Worm (Caenorhabditis elegans) whole organism, L1 larva: Measurements from ENCODE around the gene R09F10.8.

Experiments
- alr-1 ChIP-seq: fragments of 200-800 bp; sonication (Bioruptor generic); optimal IDR thresholded peaks from 2 replicates; lab custom pipeline; 2018; ENCODE audit warnings: borderline replicate concordance, mild to moderate bottlenecking, missing genetic modification characterization, missing compliant biosample characterization
- blmp-1 ChIP-seq: fragments of 150-350 bp; optimal IDR thresholded peaks from 2 replicates; lab custom pipeline; 2014; ENCODE audit warnings: missing biosample characterization, missing genetic modification characterization
- ces-1 ChIP-seq: fragments of 150-350 bp; optimal IDR thresholded peaks from 2 replicates; lab custom pipeline; 2014; ENCODE audit warnings: missing biosample characterization, missing genetic modification reagents, missing genetic modification characterization
- efl-1 ChIP-seq, 4 experiments: fragments of 150-350 bp; optimal IDR thresholded peaks in 3 of 4; peaks in 1 of 4; 1 replicate in 1 of 4; 2 replicates in 3 of 4; lab custom pipeline; 2014; ENCODE audit warnings: missing biosample characterization in 2 of 4, missing genetic modification characterization in 2 of 4, missing genetic modification reagents in 2 of 4
- elt-3 ChIP-seq, 6 experiments: fragments of 150-350 bp in 1 of 6; sonication (generic microtip); optimal IDR thresholded peaks; 2 replicates each; lab custom pipeline; 2017 to 2018; ENCODE audit warnings: missing biosample characterization in 6 of 6, missing genetic modification characterization in 6 of 6, inconsistent platforms in 1 of 6
- ets-5 ChIP-seq: fragments of 200-800 bp; sonication (Bioruptor generic); IDR thresholded peaks from 2 replicates; pipeline ENCODE4 v1.3.6; 2022; ENCODE audit warnings: missing genetic modification characterization, missing compliant biosample characterization
- fkh-10 ChIP-seq: sonication (generic microtip); optimal IDR thresholded peaks from 2 replicates; lab custom pipeline; 2017; ENCODE audit warnings: missing biosample characterization, missing genetic modification reagents, missing genetic modification characterization
- lsy-2 ChIP-seq, 2 experiments: fragments of 150-350 bp; optimal IDR thresholded peaks; 2 replicates each; lab custom pipeline; 2014; ENCODE audit warnings: missing biosample characterization in 2 of 2, missing genetic modification characterization in 2 of 2
- tbx-2 ChIP-seq: sonication (generic microtip); optimal IDR thresholded peaks from 2 replicates; lab custom pipeline; 2016; ENCODE audit warnings: missing genetic modification characterization, missing compliant biosample characterization
- unc-30 ChIP-seq: sonication (generic microtip); optimal IDR thresholded peaks from 2 replicates; lab custom pipeline; 2017; ENCODE audit warnings: missing biosample characterization, missing genetic modification characterization

- no peak for TF ChIP-seq efl-1 (optimal IDR thresholded peaks at IDR 0.05; lab: Kevin White, UChicago)
- no peak for TF ChIP-seq efl-1 (GFP tag; optimal IDR thresholded peaks at IDR 0.05 in 1 of 2; lab: Kevin White, UChicago)
- no peak for TF ChIP-seq alr-1
- TF ChIP-seq ces-1: no peak
- no peak for TF ChIP-seq ets-5
- no peak for TF ChIP-seq tbx-2 (tag; lab: Kevin White, UChicago)
- no peak for TF ChIP-seq blmp-1 (tag; lab: Kevin White, UChicago)
- no peak for TF ChIP-seq elt-3 (tag; optimal IDR thresholded peaks at IDR 0.05; lab: Kevin White, UChicago)
- no peak for TF ChIP-seq lsy-2 (tag; optimal IDR thresholded peaks at IDR 0.05; lab: Kevin White, UChicago)
- peak; percentile 39 for TF ChIP-seq fkh-10 (GFP tag; lab: Kevin White, UChicago)
- TF ChIP-seq unc-30 (tag; lab: Kevin White, UChicago): no peak
Measured at ce11 chrX:8308491-8308890, 17.8 kb downstream of the R09F10.8 start.
